Worm (Caenorhabditis elegans) whole organism, young adult: ENCODE data around the gene T25D10.4.

Experiments used
- C06A6.2 ChIP-seq: fragments of 200-800 bp; sonication (Bioruptor generic); conservative IDR thresholded peaks from 2 replicates; pipeline ENCODE4 v1.3.6; 2022; ENCODE audit warnings: missing genetic modification characterization, missing compliant biosample characterization
- F10E7.11 ChIP-seq: sonication (generic microtip); optimal IDR thresholded peaks from 2 replicates; lab custom pipeline; 2017; ENCODE audit warnings: mild to moderate bottlenecking, missing genetic modification characterization, moderate library complexity, missing compliant biosample characterization
- F39B2.1 ChIP-seq: fragments of 200-800 bp; sonication (Bioruptor generic); IDR thresholded peaks from 2 replicates; pipeline ENCODE4 v1.3.6; 2022; ENCODE audit warnings: missing genetic modification reagents, missing genetic modification characterization, missing compliant biosample characterization
- F57A8.1 ChIP-seq: fragments of 200-800 bp; sonication (Bioruptor generic); optimal IDR thresholded peaks from 2 replicates; lab custom pipeline; 2018; ENCODE audit warnings: mild to moderate bottlenecking, missing genetic modification characterization, moderate library complexity, missing compliant biosample characterization
- Y53G8AR.9 ChIP-seq: fragments of 200-800 bp; sonication (Bioruptor generic); conservative IDR thresholded peaks from 2 replicates; pipeline ENCODE4 v1.3.6; 2022; ENCODE audit warnings: missing genetic modification reagents, missing genetic modification characterization, missing compliant biosample characterization
- Y95B8A.8 ChIP-seq: fragments of 200-800 bp; sonication (Bioruptor generic); IDR thresholded peaks from 2 replicates; pipeline ENCODE4 v1.3.6; 2022; ENCODE audit warnings: missing genetic modification reagents, missing genetic modification characterization, missing compliant biosample characterization
- aptf-3 ChIP-seq: fragments of 200-800 bp; sonication (Bioruptor generic); IDR thresholded peaks from 2 replicates; pipeline ENCODE4 v1.3.6; 2022; ENCODE audit warnings: missing genetic modification characterization, missing compliant biosample characterization
- atf-7 ChIP-seq: sonication (generic microtip); optimal IDR thresholded peaks from 2 replicates; lab custom pipeline; 2017; ENCODE audit warnings: mild to moderate bottlenecking, missing genetic modification characterization, missing compliant biosample characterization
- bed-2 ChIP-seq: fragments of 200-800 bp; sonication (Bioruptor generic); IDR thresholded peaks from 2 replicates; pipeline ENCODE4 v1.3.6; 2022; ENCODE audit warnings: missing genetic modification reagents, missing genetic modification characterization, missing compliant biosample characterization
- cebp-1 ChIP-seq, 2 experiments: fragments of 200-800 bp in 1 of 2; sonication (Bioruptor generic) in 1 of 2; sonication (generic microtip) in 1 of 2; IDR thresholded peaks in 1 of 2; optimal IDR thresholded peaks in 1 of 2; 2 replicates each; pipeline versions ENCODE4 v1.3.6 to Lab custom; 2017 to 2022; ENCODE audit warnings: missing compliant biosample characterization in 2 of 2, missing genetic modification characterization in 2 of 2, mild to moderate bottlenecking in 1 of 2, missing genetic modification reagents in 1 of 2, moderate library complexity in 1 of 2
- cebp-2 ChIP-seq: fragments of 200-800 bp; sonication (Bioruptor generic); IDR thresholded peaks from 2 replicates; pipeline ENCODE4 v1.3.6; 2022; ENCODE audit warnings: missing genetic modification characterization, missing compliant biosample characterization
- ceh-58 ChIP-seq: fragments of 200-800 bp; sonication (Bioruptor generic); IDR thresholded peaks from 2 replicates; pipeline ENCODE4 v1.3.6; 2022; ENCODE audit warnings: missing genetic modification characterization, missing compliant biosample characterization
- egl-44 ChIP-seq: fragments of 200-800 bp; sonication (Bioruptor generic); IDR thresholded peaks from 2 replicates; pipeline ENCODE4 v1.3.6; 2022; ENCODE audit warnings: missing genetic modification reagents, missing genetic modification characterization, missing compliant biosample characterization
- egrh-3 ChIP-seq: fragments of 200-800 bp; sonication (Bioruptor generic); IDR thresholded peaks from 2 replicates; pipeline ENCODE4 v1.3.6; 2022; ENCODE audit warnings: missing genetic modification reagents, missing genetic modification characterization, missing compliant biosample characterization
- fkh-3 ChIP-seq: sonication (generic microtip); optimal IDR thresholded peaks from 2 replicates; lab custom pipeline; 2016; ENCODE audit warnings: mild to moderate bottlenecking, missing genetic modification characterization, missing compliant biosample characterization
- hlh-12 ChIP-seq: sonication (generic microtip); optimal IDR thresholded peaks from 2 replicates; lab custom pipeline; 2016; ENCODE audit warnings: missing genetic modification characterization, missing compliant biosample characterization
- hsf-1 ChIP-seq: fragments of 200-800 bp; sonication (Bioruptor generic); IDR thresholded peaks from 2 replicates; pipeline ENCODE4 v1.3.6; 2022; ENCODE audit warnings: missing genetic modification reagents, missing genetic modification characterization, missing compliant biosample characterization
- lin-54 ChIP-seq: fragments of 200-800 bp; sonication (Bioruptor generic); optimal IDR thresholded peaks from 2 replicates; lab custom pipeline; 2018; ENCODE audit warnings: mild to moderate bottlenecking, missing genetic modification characterization, missing compliant biosample characterization
- lsl-1 ChIP-seq: fragments of 200-800 bp; sonication (Bioruptor generic); optimal IDR thresholded peaks from 2 replicates; lab custom pipeline; 2018; ENCODE audit warnings: mild to moderate bottlenecking, missing genetic modification characterization, moderate library complexity, missing compliant biosample characterization
- lsy-27 ChIP-seq: sonication (generic microtip); optimal IDR thresholded peaks from 2 replicates; lab custom pipeline; 2017; ENCODE audit warnings: missing genetic modification characterization, mild to moderate bottlenecking, missing compliant biosample characterization, antibody characterized with exemption, missing genotype, borderline replicate concordance; ENCODE audit not compliant: insufficient read depth
- madf-6 ChIP-seq: fragments of 200-800 bp; sonication (Bioruptor generic); IDR thresholded peaks from 2 replicates; pipeline ENCODE4 v1.3.6; 2022; ENCODE audit warnings: missing genetic modification reagents, missing genetic modification characterization, missing compliant biosample characterization
- mel-28 ChIP-seq: sonication (generic microtip); optimal IDR thresholded peaks from 2 replicates; lab custom pipeline; 2016; ENCODE audit warnings: borderline replicate concordance, mild to moderate bottlenecking, missing genetic modification characterization, missing compliant biosample characterization
- mxl-1 ChIP-seq: sonication (generic microtip); optimal IDR thresholded peaks from 2 replicates; lab custom pipeline; 2016; ENCODE audit warnings: missing genetic modification characterization, missing compliant biosample characterization
- sdz-38 ChIP-seq: sonication (generic microtip); optimal IDR thresholded peaks from 2 replicates; lab custom pipeline; 2016; ENCODE audit warnings: missing genotype, missing genetic modification characterization, missing compliant biosample characterization
- snpc-4 ChIP-seq, 5 experiments: fragments of 150-350 bp in 1 of 5; sonication (generic microtip) in 4 of 5; optimal IDR thresholded peaks; 2 replicates each; lab custom pipeline; 2014 to 2018; ENCODE audit warnings: missing genetic modification characterization in 5 of 5, missing biosample characterization in 3 of 5, antibody characterized with exemption in 2 of 5, mild to moderate bottlenecking in 2 of 5, missing compliant biosample characterization in 2 of 5, missing genotype in 2 of 5, moderate library complexity in 2 of 5, missing genetic modification reagents in 1 of 5
- tbx-9 ChIP-seq: sonication (generic microtip); optimal IDR thresholded peaks from 2 replicates; lab custom pipeline; 2016; ENCODE audit warnings: borderline replicate concordance, missing genetic modification characterization, inconsistent platforms, missing compliant biosample characterization
- tlf-1 ChIP-seq: fragments of 200-800 bp; sonication (Bioruptor generic); optimal IDR thresholded peaks from 2 replicates; lab custom pipeline; 2018; ENCODE audit warnings: mild to moderate bottlenecking, missing genetic modification characterization, missing compliant biosample characterization
- ztf-18 ChIP-seq: sonication (generic microtip); optimal IDR thresholded peaks from 2 replicates; lab custom pipeline; 2016; ENCODE audit warnings: missing genotype, mild to moderate bottlenecking, missing genetic modification characterization, missing compliant biosample characterization
- ztf-22 ChIP-seq: fragments of 200-800 bp; sonication (Bioruptor generic); optimal IDR thresholded peaks from 2 replicates; lab custom pipeline; 2018; ENCODE audit warnings: mild to moderate bottlenecking, missing genetic modification characterization, moderate library complexity, missing compliant biosample characterization

The T25D10.4 gene

DNA sequence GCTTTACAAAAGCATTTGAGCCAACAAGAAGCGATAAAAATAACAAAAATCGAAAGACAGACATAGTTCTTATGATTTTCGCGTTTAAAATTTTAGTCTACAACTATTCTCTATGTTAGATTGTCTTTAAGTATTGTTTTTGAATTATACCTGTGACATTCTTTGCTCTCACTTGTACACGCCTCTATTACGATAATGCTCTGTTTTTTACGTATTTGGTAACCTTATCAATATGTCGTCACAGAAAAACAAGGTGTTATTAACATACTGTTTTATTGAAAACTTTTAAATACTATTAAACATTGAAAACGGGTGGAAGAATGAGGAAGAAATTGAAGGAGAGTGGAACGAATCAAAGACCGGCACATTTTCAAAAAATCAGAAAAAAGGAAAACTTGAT lies 2.8 kb downstream of the T25D10.4 start, which contains the start of gene spp-11:
spp-11 (minus strand) TSS at position 101 of the 400 bp plus-strand sequence.
- no peak for TF ChIP-seq lin-54 (GFP tag; lab: Kevin White, UChicago)
- no peak for TF ChIP-seq F10E7.11 (tag; lab: Kevin White, UChicago)
- no peak for TF ChIP-seq tbx-9 (tag; lab: Kevin White, UChicago)
- TF ChIP-seq sdz-38 (tag; lab: Kevin White, UChicago) = no peak
- no peak for TF ChIP-seq egl-44 (GFP tag; lab: Robert Waterston, UW)
- no peak for TF ChIP-seq cebp-2 (GFP tag; lab: Robert Waterston, UW)

DNA sequence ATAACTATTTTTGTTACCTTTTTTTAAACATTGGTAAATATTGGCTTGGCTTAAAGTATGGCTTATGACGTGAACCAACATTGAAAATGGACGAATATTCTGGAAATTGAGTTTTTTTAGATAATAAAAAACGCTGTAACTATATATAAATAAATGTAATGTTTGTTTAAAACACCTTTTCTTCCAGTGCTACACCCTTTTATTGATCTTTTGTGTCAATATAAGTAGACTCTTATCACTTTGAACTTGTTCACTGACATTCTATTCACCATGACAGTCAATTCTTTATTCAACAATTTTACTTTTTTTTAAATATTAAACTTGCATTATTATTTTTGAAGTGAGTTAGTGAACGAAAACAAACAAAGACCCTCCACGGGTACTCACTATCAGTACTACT lies 6.8 kb downstream of the T25D10.4 start, which contains the start of gene T25D10.1:
T25D10.1 (plus strand) TSS at position 169 of the 400 bp plus-strand sequence.
- TF ChIP-seq C06A6.2 (GFP tag; lab: Robert Waterston, UW) (no peak), Y95B8A.8 (GFP tag; lab: Robert Waterston, UW) (no peak), cebp-2 (GFP tag; lab: Robert Waterston, UW) (no peak)

DNA sequence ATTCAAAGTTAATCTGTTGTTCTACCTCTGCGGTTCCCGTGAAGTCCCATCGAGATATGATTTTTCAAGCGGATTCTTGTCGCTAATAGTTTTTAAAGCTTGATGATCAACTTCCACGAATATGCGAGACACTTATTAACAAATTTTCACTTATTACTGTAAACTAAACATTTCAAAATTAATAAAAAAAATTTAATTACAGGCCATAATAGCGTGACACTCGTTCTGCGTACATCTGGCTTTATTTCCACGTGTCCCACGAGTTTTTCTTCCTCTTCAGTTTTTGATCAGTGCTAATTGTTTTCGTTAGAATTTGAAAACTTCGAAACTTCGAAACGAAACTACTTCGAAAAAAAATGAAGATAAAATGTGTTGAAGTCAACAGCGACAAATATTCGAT lies 8.4 kb downstream of the T25D10.4 start, which contains the start of gene btb-2:
btb-2 (plus strand) TSS at position 301 of the 400 bp plus-strand sequence.
- TF ChIP-seq snpc-4 (GFP tag; optimal IDR thresholded peaks at IDR 0.05; lab: Kevin White, UChicago) (no peak), snpc-4 (tag; optimal IDR thresholded peaks at IDR 0.05; lab: Kevin White, UChicago) (no peak)

DNA sequence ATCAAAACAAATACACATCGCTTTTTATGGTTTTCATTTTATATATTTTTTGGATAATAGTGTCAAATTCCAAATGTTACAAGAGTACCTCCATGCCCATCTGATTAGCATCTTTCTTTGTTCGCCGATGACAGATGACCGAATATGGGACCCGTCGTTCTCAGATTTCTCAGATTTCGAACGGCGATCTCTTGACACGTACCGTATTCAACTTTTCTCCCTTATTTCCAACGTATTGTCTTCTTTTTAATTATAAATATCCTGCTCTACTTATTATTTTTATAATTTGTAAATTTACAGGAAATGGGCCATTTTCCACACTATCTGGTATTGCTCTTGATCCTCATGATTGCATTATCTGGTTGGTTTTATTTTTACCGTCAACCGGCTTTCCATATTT lies 11.7 kb downstream of the T25D10.4 start, which contains the start of gene zig-10:
zig-10 (plus strand) TSS at position 301 of the 400 bp plus-strand sequence.
- TF ChIP-seq ztf-22 = no peak
- no peak for TF ChIP-seq F39B2.1 (GFP tag; lab: Robert Waterston, UW)
- TF ChIP-seq egrh-3 (GFP tag; lab: Robert Waterston, UW) = no peak

DNA sequence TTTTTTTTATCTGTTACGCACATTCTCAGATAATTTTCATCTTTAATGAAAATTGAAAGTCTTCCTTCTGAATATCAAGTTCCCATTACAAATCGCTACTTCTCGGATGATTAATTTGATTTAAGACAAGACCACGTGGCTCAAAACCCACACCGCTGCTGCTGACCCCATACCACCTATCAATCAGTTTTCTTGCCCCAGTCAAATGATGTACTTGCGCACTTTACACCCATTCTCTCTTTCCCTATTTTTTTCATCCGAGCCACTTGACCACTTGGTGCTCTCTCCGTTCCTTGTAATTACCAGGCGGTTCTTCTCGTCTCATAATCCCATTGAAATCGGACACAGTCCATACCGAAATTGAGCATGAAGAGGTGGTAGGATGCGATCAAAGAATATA lies 16.0 kb downstream of the T25D10.4 start:
- TF ChIP-seq bed-2 (no peak), F57A8.1 (GFP tag; lab: Kevin White, UChicago) (no peak), Y53G8AR.9 (GFP tag; lab: Robert Waterston, UW) (no peak)

DNA sequence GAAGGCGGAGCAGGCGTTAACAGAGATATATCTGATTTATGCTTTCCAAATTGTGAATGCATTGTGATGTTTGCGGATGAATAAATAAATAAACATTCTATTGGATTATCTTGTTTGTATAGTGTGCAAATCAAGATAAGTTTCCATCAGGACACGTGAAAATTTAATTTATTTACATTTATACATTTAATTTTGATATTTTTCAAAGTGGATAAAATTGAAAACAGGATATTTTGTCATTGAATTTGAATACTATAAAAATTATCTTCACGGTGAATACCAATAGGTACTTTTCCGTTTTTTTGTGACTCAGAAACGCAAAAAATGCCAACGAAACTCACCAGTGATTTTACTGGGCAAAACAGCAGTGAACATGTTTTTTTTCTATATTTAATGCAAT lies 18.9 kb downstream of the T25D10.4 start, which contains the start of gene F58F12.3:
F58F12.3 (minus strand) TSS at position 101 of the 400 bp plus-strand sequence.
- TF ChIP-seq ztf-18 (no peak), cebp-1 (GFP tag; IDR thresholded peaks at IDR 0.05; lab: Robert Waterston, UW) (no peak), cebp-1 (tag; optimal IDR thresholded peaks at IDR 0.05; lab: Kevin White, UChicago) (no peak), lsl-1 (no peak), aptf-3 (no peak), hsf-1 (GFP tag; lab: Robert Waterston, UW) (no peak), bed-2 (no peak), Y95B8A.8 (GFP tag; lab: Robert Waterston, UW) (no peak), madf-6 (no peak), atf-7 (tag; lab: Kevin White, UChicago) (no peak), mxl-1 (tag; lab: Kevin White, UChicago) (no peak), ceh-58 (no peak), lsy-27 (tag; lab: Kevin White, UChicago) (no peak), tlf-1 (GFP tag; lab: Kevin White, UChicago) (no peak), fkh-3 (tag; lab: Kevin White, UChicago) (no peak), mel-28 (tag; lab: Kevin White, UChicago) (no peak), hlh-12 (tag; lab: Kevin White, UChicago) (no peak)
- TF ChIP-seq, all 124 proteins: peak for 0
